Fruit fly (Drosophila melanogaster): ENCODE data around the gene Tsp66E.

- TF ChIP-seq h (optimal IDR thresholded peaks at IDR 0.05) (no peak), Myc (optimal IDR thresholded peaks at IDR 0.05) (no peak), psq (optimal IDR thresholded peaks at IDR 0.05) (no peak), ttk (optimal IDR thresholded peaks at IDR 0.05) (no peak), Sin3A (optimal IDR thresholded peaks at IDR 0.05) (no peak), insv (optimal IDR thresholded peaks at IDR 0.05) (no peak)
Observed at dm6 chr3L:8952549-8953198, 40.4 kb downstream of the Tsp66E start.

Data from Kc167 (cell line).